Worm (Caenorhabditis elegans): ENCODE results near the gene sdz-5.
"Not testable (repeated sequence)": the region's sequence is repeated elsewhere in the genome, so short reads cannot be mapped to it uniquely, and the experiment has no call there.

sdz-5 gene

ce11 chrII:3014196-3014849 is 5.8 kb downstream of the sdz-5 start, which contains the start of gene C41H7.2:
Gene C41H7.2, plus strand, starts transcription at chrII:3014817.
- TF ChIP-seq him-1 (tag; optimal IDR thresholded peaks at IDR 0.05) (no peak), W03F9.2 (tag; optimal IDR thresholded peaks at IDR 0.05) (no peak), dao-5 (tag; optimal IDR thresholded peaks at IDR 0.05) (no peak)

ce11 chrII:3019807-3020206 is 11.3 kb downstream of the sdz-5 start, which contains the start of gene clec-3:
Gene clec-3, minus strand, starts transcription at chrII:3019907.
- TF ChIP-seq him-1 (tag; optimal IDR thresholded peaks at IDR 0.05), result no peak
- TF ChIP-seq W03F9.2 (tag; optimal IDR thresholded peaks at IDR 0.05), result no peak
- TF ChIP-seq dao-5 (tag; optimal IDR thresholded peaks at IDR 0.05), result no peak

ce11 chrII:3020899-3021298 is 12.4 kb downstream of the sdz-5 start:
- no peak for TF ChIP-seq W03F9.2 (tag; optimal IDR thresholded peaks at IDR 0.05)
- no peak for TF ChIP-seq him-1 (tag; optimal IDR thresholded peaks at IDR 0.05)
- no peak for TF ChIP-seq dao-5 (tag; optimal IDR thresholded peaks at IDR 0.05)

ce11 chrII:3023381-3023935 is 15.0 kb downstream of the sdz-5 start, which contains the start of gene clec-2:
Gene clec-2, minus strand, starts transcription at chrII:3023431.
- TF ChIP-seq W03F9.2 (tag; optimal IDR thresholded peaks at IDR 0.05) (no peak), dao-5 (tag; optimal IDR thresholded peaks at IDR 0.05) (no peak), him-1 (tag; optimal IDR thresholded peaks at IDR 0.05) (no peak)

ce11 chrII:3024655-3025054 is 16.2 kb downstream of the sdz-5 start:
- no peak for TF ChIP-seq W03F9.2 (tag; optimal IDR thresholded peaks at IDR 0.05)
- TF ChIP-seq dao-5 (tag; optimal IDR thresholded peaks at IDR 0.05), result no peak
- TF ChIP-seq him-1 (tag; optimal IDR thresholded peaks at IDR 0.05), result no peak

ce11 chrII:3028264-3028663 is 19.8 kb downstream of the sdz-5 start:
- TF ChIP-seq him-1 (tag; optimal IDR thresholded peaks at IDR 0.05) (no peak), W03F9.2 (tag; optimal IDR thresholded peaks at IDR 0.05) (no peak), dao-5 (tag; optimal IDR thresholded peaks at IDR 0.05) (no peak)

- TF ChIP-seq him-1 (tag; optimal IDR thresholded peaks at IDR 0.05) (no peak), W03F9.2 (tag; optimal IDR thresholded peaks at IDR 0.05) (no peak), dao-5 (tag; optimal IDR thresholded peaks at IDR 0.05) (no peak)
Observed at ce11 chrII:3030416-3030815, 21.9 kb downstream of the sdz-5 start.

ce11 chrII:3032480-3032879 is 24.0 kb downstream of the sdz-5 start, which contains the start of gene B0454.6:
Gene B0454.6, plus strand, starts transcription at chrII:3032780.
- not testable (repeated sequence) for TF ChIP-seq W03F9.2, dao-5, him-1 (tag; optimal IDR thresholded peaks at IDR 0.05)

- no peak for TF ChIP-seq dao-5 (tag; optimal IDR thresholded peaks at IDR 0.05)
Observed at ce11 chrII:3034914-3035313, 26.4 kb downstream of the sdz-5 start.

ce11 chrII:3036344-3036743 is 27.8 kb downstream of the sdz-5 start:
- TF ChIP-seq dao-5 (tag; optimal IDR thresholded peaks at IDR 0.05) (no peak), him-1 (tag; optimal IDR thresholded peaks at IDR 0.05) (no peak), W03F9.2 (tag; optimal IDR thresholded peaks at IDR 0.05) (no peak)

- no peak for TF ChIP-seq him-1 (tag; optimal IDR thresholded peaks at IDR 0.05)
- no peak for TF ChIP-seq W03F9.2 (tag; optimal IDR thresholded peaks at IDR 0.05)
- TF ChIP-seq dao-5 (tag; optimal IDR thresholded peaks at IDR 0.05), result no peak
Observed at ce11 chrII:3038453-3038909, 30.0 kb downstream of the sdz-5 start, which contains the start of the genes B0454.26 and B0454.5. Gene B0454.26, minus strand, starts transcription at chrII:3038553. Gene B0454.5, plus strand, starts transcription at chrII:3038859.

ce11 chrII:3043358-3043757 is 34.9 kb downstream of the sdz-5 start, which contains the start of gene B0454.8:
Gene B0454.8, minus strand, starts transcription at chrII:3043458.
- TF ChIP-seq him-1 (tag; optimal IDR thresholded peaks at IDR 0.05), result no peak
- no peak for TF ChIP-seq dao-5 (tag; optimal IDR thresholded peaks at IDR 0.05)
- TF ChIP-seq W03F9.2 (tag; optimal IDR thresholded peaks at IDR 0.05), result no peak

ce11 chrII:3044023-3044422 is 35.5 kb downstream of the sdz-5 start, which contains the start of gene sri-29:
Gene sri-29, plus strand, starts transcription at chrII:3044323.
- TF ChIP-seq him-1 (tag; optimal IDR thresholded peaks at IDR 0.05) (no peak), dao-5 (tag; optimal IDR thresholded peaks at IDR 0.05) (no peak), W03F9.2 (tag; optimal IDR thresholded peaks at IDR 0.05) (no peak)

- TF ChIP-seq dao-5 (tag; optimal IDR thresholded peaks at IDR 0.05) (no peak), him-1 (tag; optimal IDR thresholded peaks at IDR 0.05) (no peak), W03F9.2 (tag; optimal IDR thresholded peaks at IDR 0.05) (no peak)
Observed at ce11 chrII:3045422-3045821, 36.9 kb downstream of the sdz-5 start.

All from whole organism, L4/young adult.